Worm (Caenorhabditis elegans): ENCODE results near the gene fbxa-45.

DNA sequence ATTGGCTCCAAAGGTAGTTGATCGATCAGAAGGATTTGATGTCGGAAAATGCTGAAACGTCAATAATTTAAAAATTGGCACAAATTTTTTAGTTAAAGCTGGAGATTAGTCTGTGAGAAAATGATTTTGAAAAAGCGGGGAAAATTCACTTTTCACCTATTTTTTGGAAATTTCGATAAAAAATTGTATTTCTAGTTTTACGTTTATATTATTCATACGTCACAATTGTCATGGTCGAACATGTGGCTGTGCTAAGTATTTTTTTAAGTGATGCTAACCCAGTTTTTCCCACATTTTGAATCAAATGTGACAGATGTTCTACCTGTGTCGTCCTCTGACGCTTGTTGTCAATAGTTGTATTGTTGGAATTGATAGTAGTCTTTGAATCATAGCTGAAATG lies 19.7 kb downstream of the fbxa-45 start:
- TF ChIP-seq hnd-1 (tag; optimal IDR thresholded peaks at IDR 0.05) (no peak), B0310.2 (tag; optimal IDR thresholded peaks at IDR 0.05) (no peak), ama-1 (optimal IDR thresholded peaks at IDR 0.05) (no peak), ceh-13 (GFP tag; optimal IDR thresholded peaks at IDR 0.05) (no peak)

All from whole organism, early embryonic.